Worm (Caenorhabditis elegans) whole organism, L4 larva: ENCODE results near the gene srh-2.

Source experiments
- F37D6.2 ChIP-seq: sonication (generic microtip); optimal IDR thresholded peaks from 2 replicates; lab custom pipeline; 2016; ENCODE audit warnings: mild to moderate bottlenecking, missing genetic modification characterization, missing compliant biosample characterization
- T20F7.1 ChIP-seq: fragments of 200-800 bp; sonication (Bioruptor generic); optimal IDR thresholded peaks from 2 replicates; lab custom pipeline; 2018; ENCODE audit warnings: mild to moderate bottlenecking, missing genetic modification characterization, missing compliant biosample characterization
- ZK546.5 ChIP-seq, 2 experiments: sonication (generic microtip); optimal IDR thresholded peaks; 2 replicates each; lab custom pipeline; 2017; ENCODE audit warnings: missing biosample characterization in 2 of 2, missing genetic modification characterization in 2 of 2
- ceh-82 ChIP-seq: sonication (generic microtip); optimal IDR thresholded peaks from 2 replicates; lab custom pipeline; 2017; ENCODE audit warnings: missing biosample characterization, missing genetic modification characterization
- hlh-11 ChIP-seq: fragments of 200-800 bp; sonication (Bioruptor generic); optimal IDR thresholded peaks from 2 replicates; lab custom pipeline; 2018; ENCODE audit warnings: mild to moderate bottlenecking, missing genetic modification characterization, missing compliant biosample characterization
- hlh-30 ChIP-seq: sonication (generic microtip); optimal IDR thresholded peaks from 2 replicates; lab custom pipeline; 2017; ENCODE audit warnings: antibody characterized with exemption, mild to moderate bottlenecking, missing genetic modification characterization, missing compliant biosample characterization; ENCODE audit not compliant: insufficient read depth
- lin-13 ChIP-seq: fragments of 150-350 bp; optimal IDR thresholded peaks from 2 replicates; lab custom pipeline; 2014; ENCODE audit warnings: missing biosample characterization, missing genetic modification reagents, missing genetic modification characterization
- mes-2 ChIP-seq: sonication (generic microtip); optimal IDR thresholded peaks from 2 replicates; lab custom pipeline; 2016; ENCODE audit warnings: missing genotype, mild to moderate bottlenecking, missing genetic modification characterization, missing compliant biosample characterization; ENCODE audit not compliant: poor library complexity, severe bottlenecking
- nhr-28 ChIP-seq: fragments of 150-350 bp; optimal IDR thresholded peaks from 2 replicates; lab custom pipeline; 2014; ENCODE audit warnings: missing biosample characterization, missing genetic modification characterization
- nhr-41 ChIP-seq: fragments of 200-800 bp; sonication (Bioruptor generic); IDR thresholded peaks from 2 replicates; pipeline ENCODE4 v1.3.6; 2022; ENCODE audit warnings: missing genetic modification reagents, missing genetic modification characterization, missing compliant biosample characterization
- snpc-4 ChIP-seq: fragments of 150-350 bp; optimal IDR thresholded peaks from 2 replicates; lab custom pipeline; 2014; ENCODE audit warnings: missing biosample characterization, missing genetic modification characterization
- spr-3 ChIP-seq: fragments of 200-800 bp; sonication (Bioruptor generic); optimal IDR thresholded peaks from 2 replicates; lab custom pipeline; 2018; ENCODE audit warnings: mild to moderate bottlenecking, missing genetic modification characterization, missing compliant biosample characterization
- unc-39 ChIP-seq: sonication (generic microtip); optimal IDR thresholded peaks from 2 replicates; lab custom pipeline; 2017; ENCODE audit warnings: missing biosample characterization, missing genetic modification characterization
- unc-62 ChIP-seq, 3 experiments: fragments of 150-350 bp in 1 of 3; sonication (generic microtip); optimal IDR thresholded peaks in 2 of 3; peaks in 1 of 3; 1 replicate in 1 of 3; 2 replicates in 2 of 3; lab custom pipeline; 2014 to 2017; ENCODE audit warnings: missing biosample characterization in 3 of 3, missing genetic modification characterization in 3 of 3, missing genetic modification reagents in 3 of 3, missing genotype in 1 of 3

DNA sequence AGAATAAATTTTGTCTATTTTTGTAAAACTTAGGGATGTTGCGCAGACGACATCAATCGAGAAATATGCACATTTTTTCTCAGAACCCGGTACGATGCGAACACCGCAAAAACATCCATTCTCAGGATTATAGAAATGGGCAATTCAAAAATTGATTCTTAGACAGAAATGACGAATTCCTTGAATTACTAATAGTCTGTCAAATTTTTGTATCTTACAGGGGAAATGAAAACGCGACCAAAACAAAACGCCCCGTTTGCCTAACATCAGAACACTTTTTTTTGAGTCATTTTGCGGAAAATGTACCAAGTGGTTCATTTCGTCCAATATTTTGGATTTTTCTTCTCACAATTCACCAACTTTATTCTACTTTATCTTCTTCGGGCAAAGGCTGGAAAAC lies 15.2 kb downstream of the srh-2 start, which contains the start of gene str-134:
- TF ChIP-seq ceh-82 (tag; lab: Kevin White, UChicago) (no peak), unc-62 (GFP tag; optimal IDR thresholded peaks at IDR 0.05 in 1 of 2; lab: Kevin White, UChicago) (no peak), unc-62 (tag; optimal IDR thresholded peaks at IDR 0.05; lab: Kevin White, UChicago) (no peak), snpc-4 (tag; lab: Kevin White, UChicago) (no peak), spr-3 (GFP tag; lab: Kevin White, UChicago) (no peak), nhr-41 (no peak), T20F7.1 (GFP tag; lab: Kevin White, UChicago) (no peak), hlh-11 (no peak), nhr-28 (tag; lab: Kevin White, UChicago) (no peak), hlh-30 (tag; lab: Kevin White, UChicago) (no peak), unc-39 (tag; lab: Kevin White, UChicago) (no peak), F37D6.2 (tag; lab: Kevin White, UChicago) (no peak), lin-13 (GFP tag; lab: Kevin White, UChicago) (no peak), ZK546.5 (tag; optimal IDR thresholded peaks at IDR 0.05; lab: Kevin White, UChicago) (no peak), mes-2 (tag; lab: Kevin White, UChicago) (no peak)
